Worm (Caenorhabditis elegans): ENCODE data around the gene snt-2.

DNA sequence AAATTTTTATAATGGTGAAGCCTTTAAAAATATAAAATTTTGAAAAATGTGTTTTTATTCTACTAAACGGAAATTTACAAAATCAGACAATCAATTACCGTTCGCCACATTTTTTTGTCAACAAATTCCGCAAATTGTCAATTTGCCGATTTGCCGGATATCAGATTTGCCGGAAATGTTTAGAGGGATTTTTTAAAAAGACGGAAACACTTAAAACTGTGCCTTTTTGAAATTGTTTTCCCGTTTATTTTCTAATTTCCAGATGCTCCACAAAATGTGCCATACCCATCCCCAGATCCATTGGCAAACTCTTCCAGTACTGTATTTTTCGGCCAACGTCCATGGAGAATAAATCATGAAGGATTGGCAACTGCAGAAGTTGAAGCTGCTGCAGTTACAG lies 4.0 kb upstream of the snt-2 start:
- TF ChIP-seq hrde-1 (tag; optimal IDR thresholded peaks at IDR 0.05; ENCODE audit: borderline replicate concordance) (no peak), aptf-2 (GFP tag; conservative IDR thresholded peaks at IDR 0.05) (no peak), athp-1 (tag; optimal IDR thresholded peaks at IDR 0.05) (no peak), aptf-3 (GFP tag; IDR thresholded peaks at IDR 0.05) (no peak), snpc-4 (GFP tag; optimal IDR thresholded peaks at IDR 0.05) (no peak), snpc-4 (tag; optimal IDR thresholded peaks at IDR 0.05) (no peak), unc-62 (GFP tag; optimal IDR thresholded peaks at IDR 0.05) (no peak), rcor-1 (GFP tag; IDR thresholded peaks at IDR 0.05) (no peak), nfya-1 (tag; optimal IDR thresholded peaks at IDR 0.05; ENCODE audit: borderline replicate concordance, insufficient read depth) (no peak), rec-8 (tag; optimal IDR thresholded peaks at IDR 0.05) (no peak), somi-1 (GFP tag; optimal IDR thresholded peaks at IDR 0.05) (no peak), him-1 (tag; optimal IDR thresholded peaks at IDR 0.05) (no peak), attf-6 (GFP tag; IDR thresholded peaks at IDR 0.05) (no peak), nhr-27 (tag; optimal IDR thresholded peaks at IDR 0.05) (no peak)

Data from whole organism, young adult.